Fruit fly (Drosophila melanogaster) whole organism, embryonic: Measurements from ENCODE around the gene Spn85F.

Source experiments
- Awh ChIP-seq: fragments of 200-800 bp; sonication (Bioruptor generic); IDR thresholded peaks from 2 replicates; pipeline ENCODE4, ENCODE4 v1.3.6; 2022; ENCODE audit warnings: missing biosample characterization, missing genetic modification characterization
- BEAF-32 ChIP-seq: fragments of 200-800 bp; sonication (Bioruptor generic); optimal IDR thresholded peaks from 3 replicates; lab custom pipeline; 2017; ENCODE audit warnings: missing biosample characterization, missing genetic modification characterization, mild to moderate bottlenecking, moderate library complexity, missing genetic modification reagents
- Blimp-1 ChIP-seq: fragments of 200-800 bp; sonication (Bioruptor generic); optimal IDR thresholded peaks from 3 replicates; lab custom pipeline; 2018; ENCODE audit warnings: missing biosample characterization, missing genetic modification characterization, mild to moderate bottlenecking, moderate library complexity, missing genetic modification reagents
- CG10274 ChIP-seq: fragments of 200-800 bp; sonication (Bioruptor generic); optimal IDR thresholded peaks from 3 replicates; lab custom pipeline; 2017; ENCODE audit warnings: missing biosample characterization, mild to moderate bottlenecking, missing genetic modification characterization
- CG10321 ChIP-seq: fragments of 200-800 bp; sonication (Bioruptor generic); IDR thresholded peaks from 2 replicates; pipeline ENCODE4 v1.3.6; 2022; ENCODE audit warnings: missing biosample characterization, missing genetic modification characterization
- CG12942 ChIP-seq: fragments of 200-800 bp; sonication (Bioruptor generic); optimal IDR thresholded peaks from 3 replicates; lab custom pipeline; 2016; ENCODE audit warnings: missing biosample characterization, missing genetic modification characterization
- CG1602 ChIP-seq: fragments of 200-800 bp; sonication (Bioruptor generic); optimal IDR thresholded peaks from 3 replicates; lab custom pipeline; 2016; ENCODE audit warnings: missing biosample characterization, missing genetic modification characterization
- CG1603 ChIP-seq: fragments of 200-800 bp; sonication (Bioruptor generic); optimal IDR thresholded peaks from 2 replicates; lab custom pipeline; 2019; ENCODE audit warnings: missing biosample characterization, mild to moderate bottlenecking, missing genetic modification characterization, moderate library complexity
- CG16779 ChIP-seq: fragments of 200-800 bp; sonication (Bioruptor generic); IDR thresholded peaks from 2 replicates; pipeline ENCODE4 v1.3.6; 2022; ENCODE audit warnings: missing biosample characterization, missing genetic modification characterization
- CG16863 ChIP-seq: fragments of 200-800 bp; sonication (Bioruptor generic); optimal IDR thresholded peaks from 3 replicates; lab custom pipeline; 2016; ENCODE audit warnings: missing biosample characterization, missing genetic modification characterization
- CG17361 ChIP-seq: fragments of 200-800 bp; sonication (Bioruptor generic); IDR thresholded peaks from 3 replicates; pipeline ENCODE4 v1.3.6; 2022; ENCODE audit warnings: missing biosample characterization, missing genetic modification characterization
- CG18599 ChIP-seq: fragments of 200-800 bp; sonication (Bioruptor generic); optimal IDR thresholded peaks from 3 replicates; lab custom pipeline; 2017; ENCODE audit warnings: missing biosample characterization, missing genetic modification characterization, mild to moderate bottlenecking, moderate library complexity, missing genetic modification reagents
- CG2199 ChIP-seq: fragments of 200-800 bp; sonication (Bioruptor generic); IDR thresholded peaks from 3 replicates; pipeline ENCODE4 v1.3.6; 2022; ENCODE audit warnings: missing biosample characterization, missing genetic modification characterization
- CG2889 ChIP-seq: fragments of 200-800 bp; sonication (Bioruptor generic); IDR thresholded peaks from 3 replicates; pipeline ENCODE4 v1.3.6; 2022; ENCODE audit warnings: missing biosample characterization, missing genetic modification characterization
- CG34224 ChIP-seq: fragments of 200-800 bp; sonication (Bioruptor generic); IDR thresholded peaks from 3 replicates; pipeline ENCODE4 v1.3.6; 2022; ENCODE audit warnings: missing biosample characterization, missing genetic modification characterization; ENCODE audit not compliant: partially characterized antibody
- CG4404 ChIP-seq: fragments of 200-800 bp; sonication (Bioruptor generic); IDR thresholded peaks from 2 replicates; pipeline ENCODE4 v1.3.6; 2022; ENCODE audit warnings: missing biosample characterization, missing genetic modification characterization
- CG4820 ChIP-seq: fragments of 200-800 bp; sonication (Bioruptor generic); optimal IDR thresholded peaks from 3 replicates; lab custom pipeline; 2016; ENCODE audit warnings: missing biosample characterization, missing genetic modification characterization
- Elba2 ChIP-seq: fragments of 200-800 bp; sonication (Bioruptor generic); optimal IDR thresholded peaks from 3 replicates; lab custom pipeline; 2016; ENCODE audit warnings: missing biosample characterization, missing genetic modification characterization
- MBD-R2 ChIP-seq: fragments of 200-800 bp; sonication (Bioruptor generic); IDR thresholded peaks from 2 replicates; pipeline ENCODE4 v1.3.6; 2022; ENCODE audit warnings: missing biosample characterization, missing genetic modification characterization
- Mrtf ChIP-seq: fragments of 200-800 bp; sonication (Bioruptor generic); IDR thresholded peaks from 3 replicates; pipeline ENCODE4 v1.3.6; 2022; ENCODE audit warnings: missing biosample characterization, missing genetic modification characterization
- Neu2 ChIP-seq: fragments of 200-800 bp; sonication (Bioruptor generic); optimal IDR thresholded peaks from 3 replicates; lab custom pipeline; 2016; ENCODE audit warnings: missing biosample characterization, missing genetic modification characterization, borderline replicate concordance
- Poxn ChIP-seq: fragments of 200-800 bp; sonication (Bioruptor generic); IDR thresholded peaks from 2 replicates; pipeline ENCODE4 v1.3.6; 2022; ENCODE audit warnings: missing biosample characterization, missing genetic modification characterization
- al ChIP-seq: fragments of 200-800 bp; sonication (Bioruptor generic); IDR thresholded peaks from 2 replicates; pipeline ENCODE4 v1.3.6; 2022; ENCODE audit warnings: missing biosample characterization, missing genetic modification characterization
- az2 ChIP-seq: fragments of 200-800 bp; sonication (Bioruptor generic); optimal IDR thresholded peaks from 3 replicates; lab custom pipeline; 2016; ENCODE audit warnings: missing biosample characterization, missing genetic modification characterization
- bab2 ChIP-seq: fragments of 200-800 bp; sonication (Bioruptor generic); optimal IDR thresholded peaks from 2 replicates; lab custom pipeline; 2016; ENCODE audit warnings: missing biosample characterization, missing genetic modification characterization
- ci ChIP-seq: fragments of 200-800 bp; sonication (Bioruptor generic); IDR thresholded peaks from 3 replicates; pipeline ENCODE4 v1.3.6; 2022; ENCODE audit warnings: missing biosample characterization, missing genetic modification characterization
- dati ChIP-seq: fragments of 200-800 bp; sonication (Bioruptor generic); IDR thresholded peaks from 2 replicates; pipeline ENCODE4 v1.3.6; 2022; ENCODE audit warnings: missing biosample characterization, missing genetic modification characterization
- dmrt99B ChIP-seq: fragments of 200-800 bp; sonication (Bioruptor generic); optimal IDR thresholded peaks from 2 replicates; lab custom pipeline; 2018; ENCODE audit warnings: missing biosample characterization, mild to moderate bottlenecking, missing genetic modification characterization, moderate library complexity
- dpn ChIP-seq, 2 experiments: fragments of 200-800 bp; sonication (Bioruptor generic); optimal IDR thresholded peaks; 3 replicates each; lab custom pipeline; 2016; ENCODE audit warnings: missing biosample characterization in 2 of 2, missing genetic modification characterization in 2 of 2
- ftz-f1 ChIP-seq: fragments of 200-800 bp; sonication (Bioruptor generic); optimal IDR thresholded peaks from 2 replicates; lab custom pipeline; 2016; ENCODE audit warnings: missing biosample characterization, missing genetic modification characterization
- gce ChIP-seq: fragments of 200-800 bp; sonication (Bioruptor generic); IDR thresholded peaks from 3 replicates; pipeline ENCODE4 v1.3.6; 2022; ENCODE audit warnings: missing biosample characterization, missing genetic modification characterization
- grau ChIP-seq: fragments of 200-800 bp; optimal IDR thresholded peaks from 3 replicates; lab custom pipeline; 2019; ENCODE audit warnings: missing biosample characterization, mild to moderate bottlenecking, missing genetic modification characterization, moderate library complexity
- grn ChIP-seq: fragments of 200-800 bp; sonication (Bioruptor generic); optimal IDR thresholded peaks from 3 replicates; lab custom pipeline; 2017; ENCODE audit warnings: missing biosample characterization, missing genetic modification characterization
- gsb ChIP-seq: fragments of 200-800 bp; sonication (Bioruptor generic); IDR thresholded peaks from 2 replicates; pipeline ENCODE4 v1.3.6; 2022; ENCODE audit warnings: missing biosample characterization, missing genetic modification characterization
- ham ChIP-seq: fragments of 200-800 bp; sonication (Bioruptor generic); IDR thresholded peaks from 2 replicates; pipeline ENCODE4 v1.3.6; 2022; ENCODE audit warnings: missing biosample characterization, missing genetic modification characterization
- kah ChIP-seq: fragments of 200-800 bp; sonication (Bioruptor generic); optimal IDR thresholded peaks from 2 replicates; lab custom pipeline; 2018; ENCODE audit warnings: missing biosample characterization, mild to moderate bottlenecking, missing genetic modification characterization
- lilli ChIP-seq: fragments of 200-800 bp; sonication (Bioruptor generic); optimal IDR thresholded peaks from 3 replicates; lab custom pipeline; 2016; ENCODE audit warnings: missing biosample characterization, missing genetic modification characterization
- lmd ChIP-seq: fragments of 200-800 bp; sonication (Bioruptor generic); IDR thresholded peaks from 2 replicates; pipeline ENCODE4 v1.3.6; 2022; ENCODE audit warnings: missing biosample characterization, missing genetic modification characterization
- maf-S ChIP-seq: fragments of 200-800 bp; sonication (Bioruptor generic); optimal IDR thresholded peaks from 2 replicates; lab custom pipeline; 2016; ENCODE audit warnings: missing biosample characterization, missing genetic modification characterization
- mirr ChIP-seq: fragments of 200-800 bp; sonication (Bioruptor generic); optimal IDR thresholded peaks from 3 replicates; lab custom pipeline; 2018; ENCODE audit warnings: missing biosample characterization, mild to moderate bottlenecking, missing genetic modification characterization
- onecut ChIP-seq: fragments of 200-800 bp; sonication (Bioruptor generic); IDR thresholded peaks from 2 replicates; pipeline ENCODE4 v1.3.6; 2022; ENCODE audit warnings: missing biosample characterization, missing genetic modification characterization
- rib ChIP-seq: fragments of 200-800 bp; sonication (Bioruptor generic); IDR thresholded peaks from 2 replicates; pipeline ENCODE4 v1.3.6; 2022; ENCODE audit warnings: missing biosample characterization, missing genetic modification characterization
- salm ChIP-seq: fragments of 200-800 bp; sonication (Bioruptor generic); optimal IDR thresholded peaks from 2 replicates; lab custom pipeline; 2018; ENCODE audit warnings: missing biosample characterization, mild to moderate bottlenecking, missing genetic modification characterization
- schlank ChIP-seq: fragments of 200-800 bp; sonication (Bioruptor generic); optimal IDR thresholded peaks from 2 replicates; lab custom pipeline; 2018; ENCODE audit warnings: missing biosample characterization, mild to moderate bottlenecking, missing genetic modification characterization
- sr ChIP-seq: fragments of 200-800 bp; sonication (Bioruptor generic); IDR thresholded peaks from 3 replicates; pipeline ENCODE4 v1.3.6; 2022; ENCODE audit warnings: missing biosample characterization, missing genetic modification characterization
- sug ChIP-seq: fragments of 200-800 bp; optimal IDR thresholded peaks from 2 replicates; lab custom pipeline; 2019; ENCODE audit warnings: missing biosample characterization, mild to moderate bottlenecking, missing genetic modification characterization, moderate library complexity
- vvl ChIP-seq: fragments of 200-800 bp; sonication (Bioruptor generic); IDR thresholded peaks from 2 replicates; pipeline ENCODE4 v1.3.6; 2022; ENCODE audit warnings: missing biosample characterization, missing genetic modification characterization
- wdn ChIP-seq: fragments of 200-800 bp; sonication (Bioruptor generic); IDR thresholded peaks from 2 replicates; pipeline ENCODE4 v1.3.6; 2022; ENCODE audit warnings: missing biosample characterization, missing genetic modification characterization

The Spn85F gene

DNA sequence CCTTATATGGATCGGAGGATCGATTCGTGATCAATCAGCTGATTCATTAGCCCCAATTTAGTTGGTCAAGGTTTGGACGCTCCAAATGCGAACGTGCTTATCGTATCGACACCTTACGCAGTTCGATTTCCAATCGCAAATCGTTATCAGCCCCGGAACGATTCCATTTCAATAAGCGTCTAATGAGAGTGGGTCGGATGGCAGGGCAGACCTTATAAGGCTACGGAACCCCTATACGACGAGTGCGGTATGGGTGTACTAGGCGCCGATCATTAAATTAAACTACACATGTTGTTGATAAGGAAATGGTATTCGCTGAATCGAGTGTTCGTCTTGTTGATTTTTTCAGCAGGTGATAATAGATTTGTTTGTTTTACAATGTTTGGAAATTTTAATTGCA lies 38.8 kb downstream of the Spn85F start (continued):
- TF ChIP-seq CG16779 (GFP tag; lab: Robert Waterston, UW) (no peak), Blimp-1 (GFP tag; lab: Kevin White, UChicago) (no peak), sug (peak; percentile 90), rib (GFP tag; lab: Robert Waterston, UW) (0 out of 2 replicates have a peak, but pooled peaks have one; percentile 13), Awh (0 out of 2 replicates have a peak, but pooled peaks have one; percentile 36), lilli (GFP tag; lab: Kevin White, UChicago) (no peak), Poxn (GFP tag; lab: Robert Waterston, UW) (no peak), CG16863 (GFP tag; lab: Kevin White, UChicago) (no peak), grn (peak; percentile 93), CG18599 (GFP tag; lab: Kevin White, UChicago) (peak; percentile 29), mirr (GFP tag; lab: Kevin White, UChicago) (peak; percentile 95), ftz-f1 (GFP tag; lab: Kevin White, UChicago) (peak; percentile 54), CG4404 (GFP tag; lab: Robert Waterston, UW) (no peak), onecut (GFP tag; lab: Robert Waterston, UW) (no peak), gsb (GFP tag; lab: Robert Waterston, UW) (no peak), Elba2 (GFP tag; lab: Kevin White, UChicago) (no peak), kah (GFP tag; lab: Kevin White, UChicago) (no peak), schlank (tag; lab: Kevin White, UChicago) (no peak), ci (GFP tag; lab: Robert Waterston, UW) (no peak), CG2199 (GFP tag; lab: Robert Waterston, UW) (0 out of 3 replicates have a peak, but pooled peaks have one; percentile 19)

DNA sequence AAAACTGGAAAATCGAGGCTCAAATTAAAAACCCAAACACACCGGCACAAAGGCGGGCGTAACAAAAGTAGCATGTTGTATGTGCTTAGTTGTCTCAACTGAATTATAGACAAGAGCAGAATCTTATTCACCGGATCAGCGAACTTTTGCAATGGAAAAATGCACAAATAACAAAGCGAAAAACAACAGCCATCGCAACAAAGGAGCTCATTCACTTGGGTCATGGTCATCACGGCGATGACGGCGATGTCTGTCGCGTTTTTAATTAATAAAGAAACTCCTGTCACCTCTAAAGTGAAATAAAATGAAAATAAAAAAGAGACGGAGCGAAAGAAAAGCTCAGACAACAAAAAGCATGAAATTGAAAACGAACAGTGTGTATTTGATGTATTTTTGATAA lies 42.2 kb downstream of the Spn85F start:
- no peak for TF ChIP-seq ham (GFP tag; lab: Robert Waterston, UW)
- TF ChIP-seq, all 482 proteins: peak for 0

DNA sequence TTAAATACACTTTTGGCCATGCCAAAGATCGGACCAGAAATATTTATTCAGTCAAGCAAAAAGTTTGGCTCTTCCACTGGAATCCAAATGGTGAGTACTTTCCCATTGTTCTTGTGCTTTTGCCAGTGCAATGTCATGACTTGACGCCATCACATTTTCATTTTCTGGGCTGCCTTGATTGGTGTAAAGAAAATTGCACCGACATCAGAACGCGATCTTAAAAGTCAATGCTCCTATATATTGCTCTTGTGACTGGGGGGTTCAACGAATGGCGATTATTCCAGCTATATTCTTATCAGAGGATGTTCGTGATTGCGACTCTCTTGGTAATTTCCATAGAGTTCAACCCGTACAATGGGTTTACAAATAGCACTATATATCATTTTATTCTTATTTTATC lies 43.5 kb downstream of the Spn85F start:
- TF ChIP-seq CG1603, result no peak
- no peak for TF ChIP-seq CG34224

DNA sequence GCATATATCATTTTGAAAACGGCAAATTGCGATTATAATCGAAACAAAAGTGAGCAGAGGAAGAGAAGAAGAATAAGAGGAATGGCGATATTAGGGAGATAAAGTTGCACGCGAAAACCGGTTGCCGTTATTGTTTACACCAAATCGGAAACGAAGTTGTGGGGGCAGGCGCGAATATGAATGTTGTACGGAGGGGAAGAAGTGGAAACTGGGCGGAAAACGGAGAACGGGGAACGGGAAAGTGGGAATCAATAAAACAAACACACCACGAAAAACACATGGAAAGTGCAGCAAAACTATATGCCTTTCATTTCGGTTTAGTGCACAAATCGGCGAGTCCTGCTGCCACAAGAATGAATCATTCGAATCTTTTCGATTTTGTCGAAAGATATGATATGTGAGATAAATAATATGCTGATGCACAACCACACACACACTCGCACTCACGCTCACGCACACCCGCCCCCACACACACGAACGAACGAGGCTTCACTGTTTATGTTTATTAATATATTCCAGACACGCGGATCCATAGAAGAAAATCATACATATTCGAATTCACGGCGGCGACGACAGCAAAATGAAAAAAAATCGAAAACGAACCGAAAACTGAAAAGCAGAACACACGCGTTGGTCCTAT lies 45.2 kb downstream of the Spn85F start:
- TF ChIP-seq maf-S (GFP tag; lab: Kevin White, UChicago), result no peak
- no peak for TF ChIP-seq MBD-R2 (GFP tag; lab: Robert Waterston, UW)
- TF ChIP-seq lmd (GFP tag; lab: Robert Waterston, UW), result no peak
- no peak for TF ChIP-seq vvl (GFP tag; lab: Robert Waterston, UW)
- no peak for TF ChIP-seq bab2
- TF ChIP-seq dati (GFP tag; lab: Robert Waterston, UW), result no peak
- no peak for TF ChIP-seq wdn
- no peak for TF ChIP-seq CG12942 (GFP tag; lab: Kevin White, UChicago)
- TF ChIP-seq CG17361, result no peak
- no peak for TF ChIP-seq grau
- TF ChIP-seq Neu2 (GFP tag; lab: Kevin White, UChicago), result no peak
- no peak for TF ChIP-seq CG4820 (GFP tag; lab: Kevin White, UChicago)
- TF ChIP-seq sr (GFP tag; lab: Robert Waterston, UW), result peak; percentile 89
- no peak for TF ChIP-seq al (GFP tag; lab: Robert Waterston, UW)
- TF ChIP-seq gce (GFP tag; lab: Robert Waterston, UW), result no peak
- no peak for TF ChIP-seq CG2889 (GFP tag; lab: Robert Waterston, UW)
- TF ChIP-seq BEAF-32 (GFP tag; lab: Kevin White, UChicago), result no peak
- TF ChIP-seq CG10321, result no peak
- TF ChIP-seq dpn (GFP tag; optimal IDR thresholded peaks at IDR 0.05; lab: Kevin White, UChicago), result no peak
- no peak for TF ChIP-seq CG10274 (GFP tag; lab: Kevin White, UChicago)
- no peak for TF ChIP-seq Mrtf (GFP tag; lab: Robert Waterston, UW)
- TF ChIP-seq CG1602, result no peak
- no peak for TF ChIP-seq dmrt99B (tag; lab: Kevin White, UChicago)
- no peak for TF ChIP-seq salm (tag; lab: Kevin White, UChicago)
- no peak for TF ChIP-seq az2 (GFP tag; lab: Kevin White, UChicago)
